Worm (Caenorhabditis elegans): ENCODE results near the gene par-1.

ce11 chrV:14103970-14104369 lies 41.2 kb downstream of the par-1 start, which contains the start of gene D1086.9:
- TF ChIP-seq flt-1 (GFP tag; IDR thresholded peaks at IDR 0.05): no peak
- no peak for TF ChIP-seq tab-1 (GFP tag; IDR thresholded peaks at IDR 0.05)
- TF ChIP-seq cog-1 (tag; optimal IDR thresholded peaks at IDR 0.05): no peak
- TF ChIP-seq ztf-23 (GFP tag; IDR thresholded peaks at IDR 0.05): no peak

Data from whole organism, midembryonic.